Worm (Caenorhabditis elegans): Measurements from ENCODE around the gene hpo-6.

ce11 chrIV:1512944-1513343 lies 49.0 kb upstream of the hpo-6 start:
- TF ChIP-seq him-1 (tag; optimal IDR thresholded peaks at IDR 0.05) = no peak
- no peak for TF ChIP-seq dao-5 (tag; optimal IDR thresholded peaks at IDR 0.05)

Data from whole organism, L4/young adult.